Worm (Caenorhabditis elegans) whole organism, L4/young adult: Measurements from ENCODE around the gene F49F1.7.

Experiments used
- W03F9.2 ChIP-seq: fragments of 150-350 bp; optimal IDR thresholded peaks from 2 replicates; lab custom pipeline; 2014; ENCODE audit warnings: missing biosample characterization, missing genetic modification characterization
- dao-5 ChIP-seq: sonication (generic microtip); optimal IDR thresholded peaks from 2 replicates; lab custom pipeline; 2016; ENCODE audit warnings: missing genotype, missing genetic modification characterization, moderate library complexity, missing compliant biosample characterization
- him-1 ChIP-seq: sonication (generic microtip); optimal IDR thresholded peaks from 2 replicates; lab custom pipeline; 2016; ENCODE audit warnings: missing genotype, missing genetic modification reagents, missing genetic modification characterization, missing compliant biosample characterization

- TF ChIP-seq him-1 (no peak), dao-5 (tag; lab: Kevin White, UChicago) (no peak), W03F9.2 (tag; lab: Kevin White, UChicago) (no peak)
Observed at ce11 chrIV:4172242-4172641, 46.7 kb upstream of the F49F1.7 start.
